Worm (Caenorhabditis elegans) whole organism, young adult: ENCODE results near the gene K08H2.10.
A peak's percentile ranks its signal among the peaks of the same experiment; 100 is the strongest.

Experiments
- C17E4.6 ChIP-seq: fragments of 200-800 bp; sonication (Bioruptor generic); IDR thresholded peaks from 2 replicates; pipeline ENCODE4 v1.3.6; 2022; ENCODE audit warnings: missing genetic modification reagents, missing genetic modification characterization, missing compliant biosample characterization
- F10E7.11 ChIP-seq: sonication (generic microtip); optimal IDR thresholded peaks from 2 replicates; lab custom pipeline; 2017; ENCODE audit warnings: mild to moderate bottlenecking, missing genetic modification characterization, moderate library complexity, missing compliant biosample characterization
- F33H1.4 ChIP-seq: fragments of 200-800 bp; sonication (Bioruptor generic); IDR thresholded peaks from 2 replicates; pipeline ENCODE4 v1.3.6; 2022; ENCODE audit warnings: missing genetic modification reagents, missing genetic modification characterization, missing compliant biosample characterization
- F39B2.1 ChIP-seq: fragments of 200-800 bp; sonication (Bioruptor generic); IDR thresholded peaks from 2 replicates; pipeline ENCODE4 v1.3.6; 2022; ENCODE audit warnings: missing genetic modification reagents, missing genetic modification characterization, missing compliant biosample characterization
- F52B5.7 ChIP-seq: sonication (generic microtip); optimal IDR thresholded peaks from 2 replicates; lab custom pipeline; 2016; ENCODE audit warnings: mild to moderate bottlenecking, missing genetic modification characterization, missing compliant biosample characterization
- F55B11.4 ChIP-seq: sonication (generic microtip); optimal IDR thresholded peaks from 2 replicates; lab custom pipeline; 2016; ENCODE audit warnings: missing compliant biosample characterization, missing genetic modification characterization, borderline replicate concordance; ENCODE audit not compliant: insufficient read depth
- F57A8.1 ChIP-seq: fragments of 200-800 bp; sonication (Bioruptor generic); optimal IDR thresholded peaks from 2 replicates; lab custom pipeline; 2018; ENCODE audit warnings: mild to moderate bottlenecking, missing genetic modification characterization, moderate library complexity, missing compliant biosample characterization
- F57C9.4 ChIP-seq: sonication (generic microtip); optimal IDR thresholded peaks from 2 replicates; lab custom pipeline; 2017; ENCODE audit warnings: mild to moderate bottlenecking, missing genetic modification characterization, missing compliant biosample characterization
- Y53G8AR.9 ChIP-seq: fragments of 200-800 bp; sonication (Bioruptor generic); conservative IDR thresholded peaks from 2 replicates; pipeline ENCODE4 v1.3.6; 2022; ENCODE audit warnings: missing genetic modification reagents, missing genetic modification characterization, missing compliant biosample characterization
- Y79H2A.3 ChIP-seq: fragments of 200-800 bp; sonication (Bioruptor generic); conservative IDR thresholded peaks from 2 replicates; pipeline ENCODE4 v1.3.6; 2022; ENCODE audit warnings: missing genetic modification reagents, missing genetic modification characterization, missing compliant biosample characterization
- athp-1 ChIP-seq: sonication (generic microtip); optimal IDR thresholded peaks from 2 replicates; lab custom pipeline; 2017; ENCODE audit warnings: mild to moderate bottlenecking, missing genetic modification characterization, missing compliant biosample characterization
- attf-5 ChIP-seq: fragments of 200-800 bp; sonication (Bioruptor generic); optimal IDR thresholded peaks from 2 replicates; lab custom pipeline; 2018; ENCODE audit warnings: mild to moderate bottlenecking, missing genetic modification characterization, missing compliant biosample characterization
- ccch-3 ChIP-seq: fragments of 200-800 bp; sonication (Bioruptor generic); optimal IDR thresholded peaks from 2 replicates; lab custom pipeline; 2018; ENCODE audit warnings: mild to moderate bottlenecking, missing genetic modification characterization, missing compliant biosample characterization
- cebp-1 ChIP-seq, 2 experiments: fragments of 200-800 bp in 1 of 2; sonication (Bioruptor generic) in 1 of 2; sonication (generic microtip) in 1 of 2; IDR thresholded peaks in 1 of 2; optimal IDR thresholded peaks in 1 of 2; 2 replicates each; pipeline versions ENCODE4 v1.3.6 to Lab custom; 2017 to 2022; ENCODE audit warnings: missing compliant biosample characterization in 2 of 2, missing genetic modification characterization in 2 of 2, mild to moderate bottlenecking in 1 of 2, missing genetic modification reagents in 1 of 2, moderate library complexity in 1 of 2
- ceh-58 ChIP-seq: fragments of 200-800 bp; sonication (Bioruptor generic); IDR thresholded peaks from 2 replicates; pipeline ENCODE4 v1.3.6; 2022; ENCODE audit warnings: missing genetic modification characterization, missing compliant biosample characterization
- ets-4 ChIP-seq: fragments of 200-800 bp; sonication (Bioruptor generic); optimal IDR thresholded peaks from 2 replicates; lab custom pipeline; 2018; ENCODE audit warnings: mild to moderate bottlenecking, missing genetic modification characterization, missing compliant biosample characterization
- fkh-3 ChIP-seq: sonication (generic microtip); optimal IDR thresholded peaks from 2 replicates; lab custom pipeline; 2016; ENCODE audit warnings: mild to moderate bottlenecking, missing genetic modification characterization, missing compliant biosample characterization
- hlh-26 ChIP-seq: fragments of 200-800 bp; sonication (Bioruptor generic); conservative IDR thresholded peaks from 2 replicates; pipeline ENCODE4 v1.3.6; 2022; ENCODE audit warnings: missing genetic modification reagents, missing genetic modification characterization, missing compliant biosample characterization
- hsf-1 ChIP-seq: fragments of 200-800 bp; sonication (Bioruptor generic); IDR thresholded peaks from 2 replicates; pipeline ENCODE4 v1.3.6; 2022; ENCODE audit warnings: missing genetic modification reagents, missing genetic modification characterization, missing compliant biosample characterization
- let-526 ChIP-seq: fragments of 200-800 bp; sonication (Bioruptor generic); IDR thresholded peaks from 2 replicates; pipeline ENCODE4 v1.3.6; 2022; ENCODE audit warnings: missing genetic modification reagents, missing genetic modification characterization, missing compliant biosample characterization
- lir-1 ChIP-seq: fragments of 200-800 bp; sonication (Bioruptor generic); conservative IDR thresholded peaks from 2 replicates; pipeline ENCODE4 v1.3.6; 2022; ENCODE audit warnings: missing genetic modification reagents, missing genetic modification characterization, missing compliant biosample characterization
- lsl-1 ChIP-seq: fragments of 200-800 bp; sonication (Bioruptor generic); optimal IDR thresholded peaks from 2 replicates; lab custom pipeline; 2018; ENCODE audit warnings: mild to moderate bottlenecking, missing genetic modification characterization, moderate library complexity, missing compliant biosample characterization
- madf-8 ChIP-seq: fragments of 200-800 bp; sonication (Bioruptor generic); conservative IDR thresholded peaks from 2 replicates; pipeline ENCODE4 v1.3.6; 2022; ENCODE audit warnings: missing genetic modification reagents, missing genetic modification characterization, missing compliant biosample characterization
- nfya-1 ChIP-seq: sonication (generic microtip); optimal IDR thresholded peaks from 2 replicates; lab custom pipeline; 2017; ENCODE audit warnings: antibody characterized with exemption, missing compliant biosample characterization, missing genetic modification characterization, borderline replicate concordance; ENCODE audit not compliant: insufficient read depth
- nfyb-1 ChIP-seq: fragments of 200-800 bp; sonication (Bioruptor generic); IDR thresholded peaks from 2 replicates; pipeline ENCODE4 v1.3.6; 2022; ENCODE audit warnings: missing genetic modification reagents, missing genetic modification characterization, missing compliant biosample characterization
- nhr-120 ChIP-seq: fragments of 200-800 bp; sonication (Bioruptor generic); IDR thresholded peaks from 2 replicates; pipeline ENCODE4 v1.3.6; 2022; ENCODE audit warnings: missing genetic modification characterization, missing compliant biosample characterization
- nhr-80 ChIP-seq: sonication (generic microtip); optimal IDR thresholded peaks from 2 replicates; lab custom pipeline; 2016; ENCODE audit warnings: missing genetic modification characterization, missing compliant biosample characterization
- pha-4 ChIP-seq: fragments of 150-350 bp; sonication (generic microtip); optimal IDR thresholded peaks from 2 replicates; lab custom pipeline; 2014; ENCODE audit warnings: missing biosample characterization, missing genetic modification reagents, missing genetic modification characterization
- repo-1 ChIP-seq: sonication (generic microtip); optimal IDR thresholded peaks from 2 replicates; lab custom pipeline; 2017; ENCODE audit warnings: mild to moderate bottlenecking, missing genetic modification characterization, missing compliant biosample characterization
- snpc-1.1 ChIP-seq: sonication (generic microtip); optimal IDR thresholded peaks from 2 replicates; lab custom pipeline; 2017; ENCODE audit warnings: missing genetic modification characterization, mild to moderate bottlenecking, missing compliant biosample characterization, antibody characterized with exemption, moderate library complexity, missing genotype, missing genetic modification reagents; ENCODE audit not compliant: insufficient read depth
- tbx-9 ChIP-seq: sonication (generic microtip); optimal IDR thresholded peaks from 2 replicates; lab custom pipeline; 2016; ENCODE audit warnings: borderline replicate concordance, missing genetic modification characterization, inconsistent platforms, missing compliant biosample characterization
- tlf-1 ChIP-seq: fragments of 200-800 bp; sonication (Bioruptor generic); optimal IDR thresholded peaks from 2 replicates; lab custom pipeline; 2018; ENCODE audit warnings: mild to moderate bottlenecking, missing genetic modification characterization, missing compliant biosample characterization
- unc-130 ChIP-seq: sonication (generic microtip); optimal IDR thresholded peaks from 2 replicates; lab custom pipeline; 2016; ENCODE audit warnings: missing genetic modification reagents, missing genetic modification characterization, missing compliant biosample characterization
- zfh-2 ChIP-seq: fragments of 200-800 bp; sonication (Bioruptor generic); conservative IDR thresholded peaks from 2 replicates; pipeline ENCODE4 v1.3.6; 2022; ENCODE audit warnings: missing genetic modification reagents, missing genetic modification characterization, missing compliant biosample characterization
- zim-3 ChIP-seq: sonication (generic microtip); optimal IDR thresholded peaks from 2 replicates; lab custom pipeline; 2017; ENCODE audit warnings: mild to moderate bottlenecking, missing genetic modification characterization, moderate library complexity, missing compliant biosample characterization
- ztf-18 ChIP-seq: sonication (generic microtip); optimal IDR thresholded peaks from 2 replicates; lab custom pipeline; 2016; ENCODE audit warnings: missing genotype, mild to moderate bottlenecking, missing genetic modification characterization, missing compliant biosample characterization
- ztf-22 ChIP-seq: fragments of 200-800 bp; sonication (Bioruptor generic); optimal IDR thresholded peaks from 2 replicates; lab custom pipeline; 2018; ENCODE audit warnings: mild to moderate bottlenecking, missing genetic modification characterization, moderate library complexity, missing compliant biosample characterization
- ztf-25 ChIP-seq: fragments of 200-800 bp; sonication (Bioruptor generic); IDR thresholded peaks from 2 replicates; pipeline ENCODE4 v1.3.6; 2022; ENCODE audit warnings: missing genetic modification reagents, missing genetic modification characterization, missing compliant biosample characterization
- ztf-3 ChIP-seq: fragments of 200-800 bp; sonication (Bioruptor generic); optimal IDR thresholded peaks from 2 replicates; lab custom pipeline; 2018; ENCODE audit warnings: mild to moderate bottlenecking, missing genetic modification characterization, missing compliant biosample characterization

The K08H2.10 gene

ce11 chrX:13245090-13245489, 12.5 kb upstream of the K08H2.10 start, which contains the start of gene hpl-1:
Gene hpl-1 (plus strand): TSS chrX:13245390.
- TF ChIP-seq tlf-1 (GFP tag; lab: Kevin White, UChicago) = no peak
- TF ChIP-seq pha-4 (tag; lab: Kevin White, UChicago) = no peak
- no peak for TF ChIP-seq Y53G8AR.9
- no peak for TF ChIP-seq ztf-3 (GFP tag; lab: Kevin White, UChicago)
- no peak for TF ChIP-seq lir-1
- no peak for TF ChIP-seq ztf-25 (GFP tag; lab: Robert Waterston, UW)
- TF ChIP-seq F10E7.11 (tag; lab: Kevin White, UChicago) = no peak
- TF ChIP-seq hlh-26 (GFP tag; lab: Robert Waterston, UW) = no peak
- TF ChIP-seq snpc-1.1 (tag; lab: Kevin White, UChicago) = no peak

- TF ChIP-seq nfyb-1 (GFP tag; lab: Robert Waterston, UW) = no peak
- TF ChIP-seq Y79H2A.3 (GFP tag; lab: Robert Waterston, UW) = no peak
- TF ChIP-seq F55B11.4 (tag; lab: Kevin White, UChicago) = no peak
- no peak for TF ChIP-seq tlf-1 (GFP tag; lab: Kevin White, UChicago)
- no peak for TF ChIP-seq nhr-80 (tag; lab: Kevin White, UChicago)
- no peak for TF ChIP-seq F57C9.4 (tag; lab: Kevin White, UChicago)
- no peak for TF ChIP-seq nfya-1
- no peak for TF ChIP-seq tbx-9 (tag; lab: Kevin White, UChicago)
- TF ChIP-seq F52B5.7 (tag; lab: Kevin White, UChicago) = no peak
- TF ChIP-seq athp-1 = no peak
These were observed 10.8 kb upstream of the K08H2.10 start for ce11 chrX:13246668-13247358.

DNA sequence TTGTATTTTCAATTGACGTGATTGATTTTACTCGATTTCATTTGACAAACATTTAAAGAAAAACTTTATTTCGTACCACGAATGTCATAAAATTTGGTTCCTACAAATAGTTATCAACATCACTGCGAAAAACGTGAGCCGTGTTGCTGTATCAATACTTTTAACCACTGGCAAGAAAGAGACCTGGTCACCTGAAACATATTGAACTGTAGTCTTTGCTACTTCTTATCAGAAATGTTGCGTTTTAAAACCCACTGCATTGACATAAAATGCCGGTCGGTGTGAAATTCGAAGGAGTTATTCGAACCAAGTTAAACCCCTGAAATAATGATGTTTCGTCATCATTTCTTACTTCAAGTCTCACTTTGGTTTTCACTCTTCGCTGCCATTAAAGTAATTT, 10.0 kb upstream of the K08H2.10 start:
- TF ChIP-seq ets-4 = no peak
- peak; percentile 77 for TF ChIP-seq nhr-80 (tag; lab: Kevin White, UChicago)
- no peak for TF ChIP-seq cebp-1 (GFP tag; IDR thresholded peaks at IDR 0.05; lab: Robert Waterston, UW)
- TF ChIP-seq cebp-1 (tag; optimal IDR thresholded peaks at IDR 0.05; lab: Kevin White, UChicago) = peak; percentile 0
- TF ChIP-seq ztf-3 (GFP tag; lab: Kevin White, UChicago) = no peak
- TF ChIP-seq ztf-18 (tag; lab: Kevin White, UChicago) = no peak

DNA sequence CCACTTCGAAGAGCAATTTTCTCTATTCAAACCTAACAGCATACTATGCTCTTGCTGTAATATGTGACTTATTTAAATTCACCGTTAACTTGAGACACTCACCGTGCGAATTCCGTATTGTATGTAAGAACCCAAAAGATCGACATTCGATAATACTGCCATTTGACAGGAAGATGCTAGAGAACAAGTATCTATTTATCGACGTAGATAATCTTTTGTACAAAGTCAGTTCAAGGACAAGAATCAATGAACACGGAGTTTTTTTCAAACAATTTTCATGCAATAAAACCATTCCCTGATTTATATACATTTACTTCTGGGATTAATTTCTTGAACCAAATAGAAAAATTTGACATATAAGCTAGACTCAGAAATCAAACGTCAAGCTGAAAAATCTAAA, 9.3 kb upstream of the K08H2.10 start, which contains the start of gene K08H2.7:
K08H2.7 (minus strand) TSS at position 173 of the 400 bp plus-strand sequence.
- TF ChIP-seq zim-3 (tag; lab: Kevin White, UChicago) (no peak), ztf-22 (GFP tag; lab: Kevin White, UChicago) (no peak), F57A8.1 (GFP tag; lab: Kevin White, UChicago) (no peak), fkh-3 (no peak), C17E4.6 (GFP tag; lab: Robert Waterston, UW) (no peak)
- TF ChIP-seq, all 124 proteins: peak for 0

DNA sequence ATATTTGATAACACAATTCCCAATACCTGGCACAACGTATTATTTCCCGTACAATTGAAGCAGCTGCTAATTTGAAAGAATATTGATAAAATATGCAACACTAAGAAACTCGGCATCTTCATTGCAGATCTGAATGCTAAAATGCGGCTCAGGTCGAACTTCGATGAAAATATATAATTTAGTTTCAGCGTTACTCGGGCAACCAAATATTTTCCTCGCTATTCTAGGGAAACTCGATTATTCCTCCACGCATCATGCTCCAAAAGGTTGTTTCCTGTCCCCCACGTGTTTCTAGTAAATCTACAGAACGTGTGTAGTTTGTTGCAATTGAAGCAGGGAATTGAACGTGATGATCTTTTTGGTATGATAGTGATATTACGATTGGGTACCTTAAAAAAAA, 8.5 kb upstream of the K08H2.10 start:
- TF ChIP-seq zfh-2 (GFP tag; lab: Robert Waterston, UW) (no peak), let-526 (GFP tag; lab: Robert Waterston, UW) (no peak), C17E4.6 (GFP tag; lab: Robert Waterston, UW) (no peak), lsl-1 (GFP tag; lab: Kevin White, UChicago) (no peak), ccch-3 (GFP tag; lab: Kevin White, UChicago) (no peak), athp-1 (no peak), madf-8 (GFP tag; lab: Robert Waterston, UW) (no peak), attf-5 (GFP tag; lab: Kevin White, UChicago) (no peak), F33H1.4 (GFP tag; lab: Robert Waterston, UW) (no peak), F57C9.4 (tag; lab: Kevin White, UChicago) (no peak), F39B2.1 (no peak), unc-130 (GFP tag; lab: Kevin White, UChicago) (no peak), hsf-1 (GFP tag; lab: Robert Waterston, UW) (no peak), repo-1 (tag; lab: Kevin White, UChicago) (no peak), nhr-120 (GFP tag; lab: Robert Waterston, UW) (no peak), ceh-58 (GFP tag; lab: Robert Waterston, UW) (no peak)
